Worm (Caenorhabditis elegans) whole organism, midembryonic: ENCODE measurements around the gene Y47D7A.7.

Experiments used
- T22C8.4 ChIP-seq: fragments of 200-800 bp; sonication (Bioruptor generic); IDR thresholded peaks from 2 replicates; pipeline ENCODE4 v1.3.6; 2022; ENCODE audit warnings: missing genetic modification characterization, missing compliant biosample characterization
- cog-1 ChIP-seq: sonication (generic microtip); optimal IDR thresholded peaks from 2 replicates; lab custom pipeline; 2016; ENCODE audit warnings: missing genetic modification characterization, missing compliant biosample characterization
- flt-1 ChIP-seq: fragments of 200-800 bp; sonication (Bioruptor generic); IDR thresholded peaks from 2 replicates; pipeline ENCODE4 v1.3.6; 2022; ENCODE audit warnings: missing genetic modification characterization, missing compliant biosample characterization
- klf-2 ChIP-seq: fragments of 200-800 bp; sonication (Bioruptor generic); conservative IDR thresholded peaks from 2 replicates; pipeline ENCODE4 v1.3.6; 2022; ENCODE audit warnings: missing genetic modification reagents, missing genetic modification characterization, missing compliant biosample characterization
- ref-1 ChIP-seq: fragments of 200-800 bp; sonication (Bioruptor generic); conservative IDR thresholded peaks from 2 replicates; pipeline ENCODE4 v1.3.6; 2022; ENCODE audit warnings: missing genetic modification reagents, missing genetic modification characterization, missing compliant biosample characterization
- tab-1 ChIP-seq: fragments of 200-800 bp; sonication (Bioruptor generic); IDR thresholded peaks from 2 replicates; pipeline ENCODE4 v1.3.6; 2022; ENCODE audit warnings: missing genetic modification characterization, missing compliant biosample characterization
- ztf-23 ChIP-seq: fragments of 200-800 bp; sonication (Bioruptor generic); IDR thresholded peaks from 2 replicates; pipeline ENCODE4 v1.3.6; 2022; ENCODE audit warnings: missing genetic modification reagents, missing genetic modification characterization, missing compliant biosample characterization

- TF ChIP-seq klf-2 = no peak
- TF ChIP-seq ztf-23 = no peak
- no peak for TF ChIP-seq cog-1
- no peak for TF ChIP-seq flt-1
- no peak for TF ChIP-seq tab-1 (GFP tag; lab: Robert Waterston, UW)
- no peak for TF ChIP-seq ref-1
- no peak for TF ChIP-seq T22C8.4 (GFP tag; lab: Robert Waterston, UW)
Observed at ce11 chrV:4435411-4435981, 15.8 kb upstream of the Y47D7A.7 start, which contains the start of gene Y47D7A.13.
